Worm (Caenorhabditis elegans) whole organism, late embryonic: ENCODE measurements around the gene C45G9.9.

ENCODE experiments used
- fkh-10 ChIP-seq: fragments of 150-350 bp; optimal IDR thresholded peaks from 2 replicates; lab custom pipeline; 2014; ENCODE audit warnings: missing biosample characterization, missing genetic modification reagents, missing genetic modification characterization
- lim-6 ChIP-seq: sonication (generic microtip); optimal IDR thresholded peaks from 2 replicates; lab custom pipeline; 2016; ENCODE audit warnings: missing genetic modification characterization, missing compliant biosample characterization
- pha-4 ChIP-seq: fragments of 150-350 bp; optimal IDR thresholded peaks from 2 replicates; lab custom pipeline; 2018; ENCODE audit warnings: missing biosample characterization, missing genetic modification reagents, missing genetic modification characterization

DNA sequence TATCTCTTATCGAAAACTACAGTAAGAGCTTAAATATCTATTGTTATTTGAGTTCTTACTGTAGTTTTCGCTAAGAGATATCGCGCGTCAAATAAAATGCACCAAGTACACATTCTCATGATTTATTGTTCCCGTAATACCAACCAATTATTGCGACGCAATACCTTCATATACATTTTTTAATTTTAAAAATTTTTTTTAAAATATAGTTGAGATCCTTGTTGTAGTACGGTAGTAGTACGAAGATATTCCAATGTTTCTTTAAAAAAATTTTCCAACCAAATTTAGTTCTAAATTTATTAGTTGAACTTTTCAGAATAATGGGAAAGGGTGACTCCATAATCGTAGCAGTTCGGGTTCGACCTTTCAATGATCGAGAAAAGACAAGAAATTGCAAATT lies 25.0 kb downstream of the C45G9.9 start, which contains the start of gene klp-6:
- TF ChIP-seq pha-4 (tag; lab: Kevin White, UChicago): no peak
- TF ChIP-seq fkh-10 (GFP tag; lab: Kevin White, UChicago): no peak
- TF ChIP-seq lim-6: no peak
